Worm (Caenorhabditis elegans): ENCODE measurements around the gene cnc-8.

DNA sequence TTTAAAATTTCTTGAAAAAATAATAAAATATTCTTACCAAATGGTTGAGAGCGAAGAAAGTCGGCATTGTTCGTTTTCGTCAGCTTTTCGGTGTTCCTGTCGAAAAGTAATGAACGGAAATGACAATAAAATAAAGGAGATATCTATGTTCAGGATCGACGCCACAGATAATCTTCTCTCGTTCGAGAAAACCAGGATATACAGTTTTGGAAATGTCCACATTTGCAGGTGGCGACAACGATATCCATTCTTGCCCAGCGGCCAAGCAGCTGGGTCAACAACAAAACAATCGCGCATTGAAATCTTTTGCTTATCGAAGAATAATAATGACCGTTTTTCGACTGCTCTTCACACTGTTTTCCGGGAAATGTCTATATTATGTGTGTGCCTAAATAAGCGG is 49.3 kb downstream of the cnc-8 start, which contains the start of gene R07E3.7:
- TF ChIP-seq ceh-63 (GFP tag; optimal IDR thresholded peaks at IDR 0.05) (no peak), lin-35 (GFP tag; optimal IDR thresholded peaks at IDR 0.05) (no peak), aha-1 (tag; optimal IDR thresholded peaks at IDR 0.05) (no peak), mab-9 (GFP tag; IDR thresholded peaks at IDR 0.05) (no peak), fos-1 (tag; optimal IDR thresholded peaks at IDR 0.05) (no peak), mdl-1 (tag; optimal IDR thresholded peaks at IDR 0.05) (no peak), fkh-10 (GFP tag; optimal IDR thresholded peaks at IDR 0.05) (no peak), efl-1 (optimal IDR thresholded peaks at IDR 0.05) (no peak), efl-1 (GFP tag; optimal IDR thresholded peaks at IDR 0.05 in 1 of 2) (no peak), nhr-11 (tag; optimal IDR thresholded peaks at IDR 0.05) (no peak)
